Worm (Caenorhabditis elegans): ENCODE measurements around the gene F40F8.1.

DNA sequence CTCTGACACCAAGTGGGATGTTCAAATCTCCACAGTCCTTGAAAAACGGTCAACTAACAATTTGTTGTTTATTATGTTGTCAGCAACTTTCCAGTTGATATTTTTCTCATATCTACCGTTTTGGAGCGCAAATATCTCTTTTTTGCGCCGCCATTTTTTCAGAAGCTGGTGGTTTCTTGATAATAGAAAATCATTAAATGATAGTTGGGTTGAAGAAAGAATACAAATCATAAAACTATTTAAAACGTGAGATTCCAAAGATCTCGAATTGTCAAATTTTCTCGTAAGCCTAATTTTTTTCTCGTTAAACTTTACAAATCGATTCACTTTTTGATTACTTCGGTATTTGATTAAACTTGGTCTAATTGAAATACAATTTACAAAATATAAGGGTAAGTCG lies 35.1 kb upstream of the F40F8.1 start, which contains the start of gene rpl-42:
- TF ChIP-seq ama-1 (optimal IDR thresholded peaks at IDR 0.05) (no peak), hnd-1 (tag; optimal IDR thresholded peaks at IDR 0.05) (no peak), B0310.2 (tag; optimal IDR thresholded peaks at IDR 0.05) (no peak)

All from whole organism, early embryonic.